Worm (Caenorhabditis elegans) whole organism, L4 larva: ENCODE data around the gene arp-6.

ENCODE experiments used
- Y5F2A.4 ChIP-seq: fragments of 200-800 bp; sonication (Bioruptor generic); optimal IDR thresholded peaks from 2 replicates; lab custom pipeline; 2018; ENCODE audit warnings: mild to moderate bottlenecking, missing genetic modification characterization, missing compliant biosample characterization
- fkh-10 ChIP-seq: fragments of 150-350 bp; optimal IDR thresholded peaks from 2 replicates; lab custom pipeline; 2014; ENCODE audit warnings: missing biosample characterization, missing genetic modification reagents, missing genetic modification characterization
- fos-1 ChIP-seq: fragments of 150-350 bp; optimal IDR thresholded peaks from 2 replicates; lab custom pipeline; 2014; ENCODE audit warnings: missing biosample characterization, missing genetic modification characterization
- nhr-28 ChIP-seq: fragments of 150-350 bp; optimal IDR thresholded peaks from 2 replicates; lab custom pipeline; 2014; ENCODE audit warnings: missing biosample characterization, missing genetic modification characterization
- unc-39 ChIP-seq: sonication (generic microtip); optimal IDR thresholded peaks from 2 replicates; lab custom pipeline; 2017; ENCODE audit warnings: missing biosample characterization, missing genetic modification characterization

DNA sequence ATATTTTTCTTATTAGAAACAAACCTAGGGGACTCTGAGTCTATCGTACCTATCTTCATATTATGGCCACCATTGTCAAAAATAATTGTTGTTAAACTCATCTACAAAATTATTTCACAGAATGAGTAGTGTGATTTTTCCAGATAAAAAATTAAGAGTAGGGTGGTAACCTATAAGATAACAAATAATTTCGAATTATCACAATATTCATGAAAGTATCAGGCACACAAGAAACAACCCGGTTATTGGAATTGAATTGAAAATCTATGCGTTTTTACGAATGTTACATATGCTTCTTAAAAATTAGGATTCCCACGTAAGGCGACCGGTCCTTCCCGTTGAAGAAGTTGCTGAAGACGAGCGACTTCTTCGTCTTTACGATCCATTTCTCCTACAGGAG, at the start of gene arp-6:
- no peak for TF ChIP-seq Y5F2A.4 (GFP tag; lab: Kevin White, UChicago)
- no peak for TF ChIP-seq nhr-28 (tag; lab: Kevin White, UChicago)
- no peak for TF ChIP-seq fos-1 (tag; lab: Kevin White, UChicago)
- no peak for TF ChIP-seq fkh-10
- no peak for TF ChIP-seq unc-39 (tag; lab: Kevin White, UChicago)
